Fruit fly (Drosophila melanogaster): ENCODE results near the gene Skel.
A peak's percentile ranks its signal among the peaks of the same experiment; 100 is the strongest.

The Skel gene

DNA sequence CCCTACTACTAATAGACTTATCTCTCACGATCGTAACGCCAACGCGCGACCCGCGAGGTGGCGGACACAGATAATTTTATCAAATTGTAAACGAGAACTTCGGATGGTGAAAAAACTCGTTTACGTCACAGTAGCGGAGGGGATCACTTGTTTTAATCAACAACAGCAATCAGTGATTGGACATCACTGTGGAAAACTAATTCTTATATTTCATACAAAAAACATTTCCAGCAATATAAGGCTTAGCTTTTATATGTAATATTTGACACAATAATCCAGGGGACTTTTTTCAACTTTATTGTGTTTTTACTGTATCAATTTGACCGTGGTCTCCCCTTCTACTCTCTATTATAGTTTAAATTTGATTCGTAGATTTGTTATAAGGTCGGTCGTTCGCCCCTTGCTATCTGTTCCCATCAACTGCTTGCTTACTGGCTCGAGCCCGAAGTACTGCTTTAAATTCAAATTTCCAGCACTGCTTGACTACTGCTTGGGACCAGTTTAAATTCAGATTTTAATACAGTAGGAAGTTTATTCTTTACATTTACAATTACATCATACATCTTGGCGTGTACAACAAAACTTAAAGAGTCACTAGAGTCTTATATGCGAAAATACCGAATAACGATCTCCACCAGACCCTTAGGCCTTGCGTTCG, 9.4 kb upstream of the Skel start, which contains the start of gene CG6465 (continued):
- peak; percentile 70 for TF ChIP-seq Bgb (GFP tag; IDR thresholded peaks at IDR 0.05; ENCODE audit: partially characterized antibody)
- peak; percentile 32; the same call in 1 of the 2 replicates for TF ChIP-seq Xrp1 (GFP tag; IDR thresholded peaks at IDR 0.05)
- peak; percentile 57 for TF ChIP-seq Abd-B (GFP tag; optimal IDR thresholded peaks at IDR 0.05)
- peak; percentile 17 for TF ChIP-seq CG13424 (tag; optimal IDR thresholded peaks at IDR 0.05)
- peak; percentile 40 for TF ChIP-seq CG13624 (GFP tag; optimal IDR thresholded peaks at IDR 0.05)
- TF ChIP-seq CrebB (tag; optimal IDR thresholded peaks at IDR 0.05) = no peak
- no peak for TF ChIP-seq CG2889 (GFP tag; IDR thresholded peaks at IDR 0.05)
- no peak for TF ChIP-seq CG33557 (GFP tag; optimal IDR thresholded peaks at IDR 0.05)
- TF ChIP-seq CG1832 (GFP tag; optimal IDR thresholded peaks at IDR 0.05) = no peak
- TF ChIP-seq CG10274 (GFP tag; optimal IDR thresholded peaks at IDR 0.05) = peak; percentile 32
- TF ChIP-seq Pdp1 (GFP tag; optimal IDR thresholded peaks at IDR 0.05) = peak; percentile 12 to 85
- no peak for TF ChIP-seq CG7928 (GFP tag; optimal IDR thresholded peaks at IDR 0.05)
- TF ChIP-seq Oaz (GFP tag; IDR thresholded peaks at IDR 0.05) = no peak
- no peak for TF ChIP-seq fru (optimal IDR thresholded peaks at IDR 0.05)
- peak; percentile 30 for TF ChIP-seq CG18262 (tag; optimal IDR thresholded peaks at IDR 0.05)
- peak; percentile 19 for TF ChIP-seq BEAF-32 (GFP tag; optimal IDR thresholded peaks at IDR 0.05)
- TF ChIP-seq H15 (GFP tag; IDR thresholded peaks at IDR 0.05) = no peak
- peak; percentile 8 for TF ChIP-seq CG12659 (GFP tag; optimal IDR thresholded peaks at IDR 0.05)
- no peak; the same call in 1 of the 2 replicates for TF ChIP-seq sob (GFP tag; IDR thresholded peaks at IDR 0.05)
- TF ChIP-seq Rfx (GFP tag; IDR thresholded peaks at IDR 0.05) = peak; percentile 58
- no peak for TF ChIP-seq CG17568 (GFP tag; optimal IDR thresholded peaks at IDR 0.05)
- peak; percentile 62 for TF ChIP-seq kni (GFP tag; optimal IDR thresholded peaks at IDR 0.05)
- TF ChIP-seq eve (GFP tag; optimal IDR thresholded peaks at IDR 0.05) = peak in 1 of 2 experiments; percentile 79
- TF ChIP-seq Scr (GFP tag; IDR thresholded peaks at IDR 0.05; ENCODE audit: partially characterized antibody) = peak; percentile 27
- TF ChIP-seq insv (GFP tag; optimal IDR thresholded peaks at IDR 0.05) = peak in 1 of 2 experiments; percentile 23
- TF ChIP-seq CG34376 (GFP tag; optimal IDR thresholded peaks at IDR 0.05) = peak; percentile 38
- TF ChIP-seq sqz (GFP tag; optimal IDR thresholded peaks at IDR 0.05) = peak; percentile 18
- peak; percentile 1 for TF ChIP-seq Fer3 (tag; optimal IDR thresholded peaks at IDR 0.05)
- no peak for TF ChIP-seq z (GFP tag; IDR thresholded peaks at IDR 0.05)
- TF ChIP-seq HLH3B (GFP tag; IDR thresholded peaks at IDR 0.05) = no peak
- peak; percentile 32 for TF ChIP-seq yki (optimal IDR thresholded peaks at IDR 0.05)
- TF ChIP-seq CG17361 (GFP tag; IDR thresholded peaks at IDR 0.05) = peak; percentile 39; the same call in 1 of the 3 replicates
- peak; percentile 27 for TF ChIP-seq gfzf (GFP tag; optimal IDR thresholded peaks at IDR 0.05)
- TF ChIP-seq gem (tag; optimal IDR thresholded peaks at IDR 0.05) = peak; percentile 15
- no peak for TF ChIP-seq CG10959 (GFP tag; IDR thresholded peaks at IDR 0.05)
- TF ChIP-seq org-1 (GFP tag; optimal IDR thresholded peaks at IDR 0.05) = no peak
- TF ChIP-seq CG9727 (GFP tag; optimal IDR thresholded peaks at IDR 0.05) = peak; percentile 31
- TF ChIP-seq CG15011 (GFP tag; optimal IDR thresholded peaks at IDR 0.05) = no peak
- no peak for TF ChIP-seq CG8388 (GFP tag; optimal IDR thresholded peaks at IDR 0.05)
- peak; percentile 98 for TF ChIP-seq grn (GFP tag; optimal IDR thresholded peaks at IDR 0.05)
- peak; percentile 12 for TF ChIP-seq Asciz (GFP tag; optimal IDR thresholded peaks at IDR 0.05)
- TF ChIP-seq knrl (GFP tag; IDR thresholded peaks at IDR 0.05; ENCODE audit: partially characterized antibody) = peak; percentile 70; the same call in 2 of the 3 replicates
- TF ChIP-seq CG2199 (GFP tag; IDR thresholded peaks at IDR 0.05) = peak; percentile 93
- TF ChIP-seq Myb (GFP tag; optimal IDR thresholded peaks at IDR 0.05) = peak; percentile 84
- 0 out of 2 replicates have a peak, but pooled peaks have one; percentile 12 for TF ChIP-seq GATAe (GFP tag; conservative IDR thresholded peaks at IDR 0.05)
- TF ChIP-seq Hr78 (GFP tag; optimal IDR thresholded peaks at IDR 0.05) = peak in 1 of 2 experiments; percentile 51
- no peak for TF ChIP-seq H2.0 (GFP tag; IDR thresholded peaks at IDR 0.05)
- TF ChIP-seq CG3281 (GFP tag; optimal IDR thresholded peaks at IDR 0.05) = peak; percentile 25
- peak; percentile 52 for TF ChIP-seq CG3995 (GFP tag; optimal IDR thresholded peaks at IDR 0.05)

Data from whole organism, embryonic.